Fruit fly (Drosophila melanogaster): ENCODE results near the gene CG34180.

Gene CG34180

dm6 chr2L:6109313-6109847, 49.1 kb downstream of the CG34180 start:
- TF ChIP-seq brk (GFP tag; optimal IDR thresholded peaks at IDR 0.05) (no peak), Hnf4 (GFP tag; optimal IDR thresholded peaks at IDR 0.05) (no peak), CrebA (GFP tag; optimal IDR thresholded peaks at IDR 0.05; ENCODE audit: borderline replicate concordance) (no peak)

Measured in whole organism, wandering third instar larva.